Worm (Caenorhabditis elegans): Measurements from ENCODE around the gene set-23.
"Not testable (repeated sequence)": the region's sequence is repeated elsewhere in the genome, so short reads cannot be mapped to it uniquely, and the experiment has no call there.

ce11 chrIV:1609973-1610372 lies 8.5 kb downstream of the set-23 start, which contains the start of gene dsl-3:
- not testable (repeated sequence) for TF ChIP-seq him-1, W03F9.2, dao-5 (tag; optimal IDR thresholded peaks at IDR 0.05)

All from whole organism, L4/young adult.